Worm (Caenorhabditis elegans) whole organism, mixed stage, embryonic: ENCODE data around the gene spsb-1.

Source experiments
- M03D4.4 ChIP-seq: sonication (generic microtip); optimal IDR thresholded peaks from 2 replicates; lab custom pipeline; 2017; ENCODE audit warnings: mild to moderate bottlenecking, missing genetic modification characterization, missing compliant biosample characterization
- blmp-1 ChIP-seq: fragments of 150-350 bp; optimal IDR thresholded peaks from 2 replicates; lab custom pipeline; 2014; ENCODE audit warnings: missing biosample characterization, missing genetic modification characterization
- ceh-39 ChIP-seq: fragments of 150-350 bp; optimal IDR thresholded peaks from 2 replicates; lab custom pipeline; 2014; ENCODE audit warnings: missing biosample characterization, missing genetic modification characterization
- ceh-43 ChIP-seq: fragments of 200-800 bp; sonication (Bioruptor generic); optimal IDR thresholded peaks from 2 replicates; lab custom pipeline; 2018; ENCODE audit warnings: mild to moderate bottlenecking, missing genetic modification characterization, moderate library complexity, missing compliant biosample characterization
- ceh-83 ChIP-seq: fragments of 200-800 bp; sonication (Bioruptor generic); optimal IDR thresholded peaks from 2 replicates; lab custom pipeline; 2018; ENCODE audit warnings: mild to moderate bottlenecking, missing genetic modification characterization, missing compliant biosample characterization
- ces-1 ChIP-seq: fragments of 150-350 bp; optimal IDR thresholded peaks from 2 replicates; lab custom pipeline; 2014; ENCODE audit warnings: missing biosample characterization, missing genetic modification reagents, missing genetic modification characterization
- drap-1 ChIP-seq: fragments of 200-800 bp; sonication (Bioruptor generic); optimal IDR thresholded peaks from 3 replicates; lab custom pipeline; 2018; ENCODE audit warnings: mild to moderate bottlenecking, missing genetic modification characterization, missing compliant biosample characterization
- elt-1 ChIP-seq: sonication (generic microtip); optimal IDR thresholded peaks from 2 replicates; lab custom pipeline; 2017; ENCODE audit warnings: missing genetic modification characterization, mild to moderate bottlenecking, missing compliant biosample characterization, antibody characterized with exemption, moderate library complexity, borderline replicate concordance; ENCODE audit not compliant: insufficient read depth
- elt-3 ChIP-seq: fragments of 150-350 bp; optimal IDR thresholded peaks from 2 replicates; lab custom pipeline; 2014; ENCODE audit warnings: missing biosample characterization, missing genetic modification characterization
- flh-1 ChIP-seq: fragments of 200-800 bp; sonication (Bioruptor generic); optimal IDR thresholded peaks from 2 replicates; lab custom pipeline; 2018; ENCODE audit warnings: mild to moderate bottlenecking, missing genetic modification characterization, moderate library complexity, missing compliant biosample characterization
- ham-2 ChIP-seq: fragments of 200-800 bp; sonication (Bioruptor generic); optimal IDR thresholded peaks from 2 replicates; lab custom pipeline; 2018; ENCODE audit warnings: mild to moderate bottlenecking, missing genetic modification characterization, missing compliant biosample characterization
- hlh-1 ChIP-seq: fragments of 150-350 bp; optimal IDR thresholded peaks from 2 replicates; lab custom pipeline; 2014; ENCODE audit warnings: missing biosample characterization, missing genetic modification reagents, missing genetic modification characterization
- lin-13 ChIP-seq: fragments of 150-350 bp; optimal IDR thresholded peaks from 2 replicates; lab custom pipeline; 2014; ENCODE audit warnings: missing biosample characterization, missing genetic modification characterization
- lin-32 ChIP-seq: fragments of 200-800 bp; sonication (Bioruptor generic); optimal IDR thresholded peaks from 2 replicates; lab custom pipeline; 2018; ENCODE audit warnings: mild to moderate bottlenecking, missing genetic modification characterization, missing compliant biosample characterization
- lsy-2 ChIP-seq: fragments of 150-350 bp; optimal IDR thresholded peaks from 2 replicates; lab custom pipeline; 2014; ENCODE audit warnings: missing biosample characterization, missing genetic modification characterization
- mab-5 ChIP-seq: fragments of 150-350 bp; optimal IDR thresholded peaks from 2 replicates; lab custom pipeline; 2014; ENCODE audit warnings: missing biosample characterization, missing genetic modification characterization
- mep-1 ChIP-seq: fragments of 150-350 bp; optimal IDR thresholded peaks from 2 replicates; lab custom pipeline; 2017; ENCODE audit warnings: missing biosample characterization, missing genetic modification reagents, missing genetic modification characterization, inconsistent platforms
- mls-2 ChIP-seq: sonication (generic microtip); optimal IDR thresholded peaks from 2 replicates; lab custom pipeline; 2016; ENCODE audit warnings: mild to moderate bottlenecking, missing genetic modification characterization, moderate library complexity, missing compliant biosample characterization
- nhr-12 ChIP-seq: fragments of 150-350 bp; optimal IDR thresholded peaks from 2 replicates; lab custom pipeline; 2014; ENCODE audit warnings: missing biosample characterization, missing genetic modification characterization
- nhr-2 ChIP-seq: fragments of 150-350 bp; optimal IDR thresholded peaks from 2 replicates; lab custom pipeline; 2014; ENCODE audit warnings: missing biosample characterization, missing genetic modification characterization
- nhr-237 ChIP-seq: fragments of 150-350 bp; optimal IDR thresholded peaks from 2 replicates; lab custom pipeline; 2014; ENCODE audit warnings: missing biosample characterization, missing genetic modification characterization
- nhr-28 ChIP-seq: fragments of 150-350 bp; optimal IDR thresholded peaks from 2 replicates; lab custom pipeline; 2014; ENCODE audit warnings: missing biosample characterization, missing genetic modification characterization
- nhr-76 ChIP-seq: sonication (generic microtip); optimal IDR thresholded peaks from 2 replicates; lab custom pipeline; 2017; ENCODE audit warnings: missing biosample characterization, missing genetic modification characterization
- pha-4 ChIP-seq: fragments of 150-350 bp; optimal IDR thresholded peaks from 2 replicates; lab custom pipeline; 2018; ENCODE audit warnings: missing biosample characterization, missing genetic modification reagents, missing genetic modification characterization
- sem-2 ChIP-seq: fragments of 200-800 bp; sonication (Bioruptor generic); optimal IDR thresholded peaks from 2 replicates; lab custom pipeline; 2018; ENCODE audit warnings: mild to moderate bottlenecking, missing genetic modification characterization, missing compliant biosample characterization
- snpc-4 ChIP-seq: fragments of 150-350 bp; optimal IDR thresholded peaks from 2 replicates; lab custom pipeline; 2014; ENCODE audit warnings: missing biosample characterization, missing genetic modification characterization
- tbx-8 ChIP-seq: fragments of 200-800 bp; sonication (Bioruptor generic); optimal IDR thresholded peaks from 2 replicates; lab custom pipeline; 2018; ENCODE audit warnings: mild to moderate bottlenecking, missing genetic modification characterization, moderate library complexity, missing compliant biosample characterization
- unc-120 ChIP-seq: sonication (generic microtip); optimal IDR thresholded peaks from 2 replicates; lab custom pipeline; 2017; ENCODE audit warnings: missing genetic modification characterization, missing compliant biosample characterization; ENCODE audit not compliant: poor library complexity, severe bottlenecking
- unc-62 ChIP-seq: fragments of 150-350 bp; optimal IDR thresholded peaks from 2 replicates; lab custom pipeline; 2014; ENCODE audit warnings: missing biosample characterization, missing genetic modification reagents, missing genetic modification characterization
- zip-8 ChIP-seq: fragments of 150-350 bp; optimal IDR thresholded peaks from 2 replicates; lab custom pipeline; 2014; ENCODE audit warnings: missing biosample characterization, missing genetic modification characterization
- ztf-11 ChIP-seq: fragments of 150-350 bp; optimal IDR thresholded peaks from 2 replicates; lab custom pipeline; 2014; ENCODE audit warnings: missing biosample characterization, missing genetic modification characterization

Gene spsb-1

DNA sequence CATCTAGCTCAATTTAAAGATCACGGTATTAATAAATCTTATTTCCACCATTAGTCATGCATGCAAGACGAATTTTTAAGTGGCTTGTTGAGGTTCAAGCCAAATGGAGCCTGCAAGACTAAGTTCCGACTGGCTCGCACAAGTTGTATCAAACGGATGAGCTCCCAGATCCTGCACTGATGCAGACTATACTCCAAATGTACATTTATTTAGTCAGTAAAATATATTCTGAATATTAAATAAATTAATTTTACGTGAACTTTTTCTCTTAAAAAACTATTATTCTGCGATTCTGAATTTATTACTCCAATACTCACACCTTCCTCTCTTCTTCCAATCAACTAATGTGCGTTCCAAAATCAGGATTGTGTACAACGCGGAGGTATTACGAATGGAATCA lies 20.9 kb upstream of the spsb-1 start, which contains the start of gene Y53F4B.36:
Y53F4B.36 (plus strand) TSS at position 301 of the 400 bp plus-strand sequence.
- TF ChIP-seq tbx-8 (GFP tag; lab: Kevin White, UChicago) (no peak), ces-1 (GFP tag; lab: Kevin White, UChicago) (no peak), unc-120 (tag; lab: Kevin White, UChicago) (no peak), nhr-2 (tag; lab: Kevin White, UChicago) (no peak), ham-2 (GFP tag; lab: Kevin White, UChicago) (no peak), ceh-83 (GFP tag; lab: Kevin White, UChicago) (no peak), nhr-237 (tag; lab: Kevin White, UChicago) (no peak), lin-13 (tag; lab: Kevin White, UChicago) (no peak), mep-1 (tag; lab: Kevin White, UChicago) (no peak), elt-1 (no peak), drap-1 (GFP tag; lab: Kevin White, UChicago) (no peak), nhr-28 (tag; lab: Kevin White, UChicago) (no peak), snpc-4 (tag; lab: Kevin White, UChicago) (no peak), ztf-11 (tag; lab: Kevin White, UChicago) (no peak), mls-2 (no peak), flh-1 (GFP tag; lab: Kevin White, UChicago) (no peak), nhr-76 (no peak), sem-2 (GFP tag; lab: Kevin White, UChicago) (no peak)

DNA sequence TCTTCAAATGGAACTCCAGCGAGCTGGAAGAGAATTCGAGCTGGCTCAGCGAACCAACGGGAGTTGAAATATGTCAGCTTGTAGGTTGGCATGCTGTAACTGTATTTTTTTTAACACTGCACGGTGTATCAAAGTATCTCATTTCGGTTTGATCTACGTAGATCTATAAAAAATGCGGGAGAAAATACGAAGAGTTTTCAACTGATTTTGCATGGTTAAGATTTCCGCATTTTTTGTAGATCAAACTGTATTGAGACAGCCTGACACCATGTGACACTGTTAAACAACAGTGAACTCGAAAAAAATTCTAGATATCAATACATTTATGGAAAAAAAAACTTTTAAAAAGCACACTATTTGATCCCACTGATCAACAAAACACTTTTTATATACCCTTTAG lies 18.0 kb upstream of the spsb-1 start, which contains the start of gene gst-32:
gst-32 (minus strand) TSS at position 101 of the 400 bp plus-strand sequence.
- TF ChIP-seq elt-3 (tag; lab: Kevin White, UChicago), result no peak
- TF ChIP-seq lsy-2 (tag; lab: Kevin White, UChicago), result no peak
- no peak for TF ChIP-seq blmp-1 (tag; lab: Kevin White, UChicago)
- no peak for TF ChIP-seq ceh-39
- TF ChIP-seq mep-1 (tag; lab: Kevin White, UChicago), result no peak
- TF ChIP-seq unc-120 (tag; lab: Kevin White, UChicago), result no peak
- TF ChIP-seq pha-4, result no peak
- TF ChIP-seq nhr-28 (tag; lab: Kevin White, UChicago), result no peak
- no peak for TF ChIP-seq elt-1
- TF ChIP-seq ceh-83 (GFP tag; lab: Kevin White, UChicago), result no peak
- TF ChIP-seq lin-32 (GFP tag; lab: Kevin White, UChicago), result no peak
- no peak for TF ChIP-seq sem-2 (GFP tag; lab: Kevin White, UChicago)
- TF ChIP-seq tbx-8 (GFP tag; lab: Kevin White, UChicago), result no peak
- no peak for TF ChIP-seq snpc-4 (tag; lab: Kevin White, UChicago)
- TF ChIP-seq nhr-12 (tag; lab: Kevin White, UChicago), result no peak

DNA sequence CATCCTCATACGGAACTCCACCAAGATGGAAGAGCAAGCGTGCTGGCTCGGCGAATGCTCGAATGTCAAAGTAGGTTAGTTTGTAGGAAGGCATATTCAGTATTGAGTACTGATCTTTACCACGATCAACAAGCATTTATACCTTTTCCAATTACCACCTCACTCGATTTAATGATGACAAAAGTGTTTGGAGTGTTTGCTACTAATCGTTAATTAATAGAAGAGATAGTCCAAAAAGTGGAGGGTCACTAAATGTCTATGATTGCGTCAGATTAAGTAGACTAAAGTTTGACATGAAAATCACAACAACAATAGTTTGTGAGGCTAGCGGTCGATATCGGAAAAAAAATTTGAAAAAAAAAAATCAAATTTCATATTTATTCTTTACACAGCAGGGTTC lies 13.4 kb upstream of the spsb-1 start, which contains the start of gene gst-34:
gst-34 (minus strand) TSS at position 101 of the 400 bp plus-strand sequence.
- TF ChIP-seq tbx-8 (GFP tag; lab: Kevin White, UChicago), result no peak
- TF ChIP-seq lsy-2 (tag; lab: Kevin White, UChicago), result no peak
- TF ChIP-seq blmp-1 (tag; lab: Kevin White, UChicago), result no peak
- TF ChIP-seq ceh-43 (GFP tag; lab: Kevin White, UChicago), result no peak
- no peak for TF ChIP-seq hlh-1 (tag; lab: Kevin White, UChicago)
- no peak for TF ChIP-seq M03D4.4 (tag; lab: Kevin White, UChicago)
- no peak for TF ChIP-seq zip-8 (tag; lab: Kevin White, UChicago)
- no peak for TF ChIP-seq ceh-39
- no peak for TF ChIP-seq nhr-76
- no peak for TF ChIP-seq nhr-237 (tag; lab: Kevin White, UChicago)
- TF ChIP-seq elt-3 (tag; lab: Kevin White, UChicago), result no peak
- TF ChIP-seq unc-62 (GFP tag; lab: Kevin White, UChicago), result no peak
- no peak for TF ChIP-seq ceh-83 (GFP tag; lab: Kevin White, UChicago)
- TF ChIP-seq mab-5 (tag; lab: Kevin White, UChicago), result no peak
- no peak for TF ChIP-seq mls-2
- no peak for TF ChIP-seq nhr-28 (tag; lab: Kevin White, UChicago)
- TF ChIP-seq, all 35 proteins: peak for 0

ce11 chrII:15185289-15185688 lies 11.2 kb upstream of the spsb-1 start, which contains the start of gene gst-35:
Gene gst-35, minus strand, starts transcription at chrII:15185389.
- no peak for TF ChIP-seq mls-2
- no peak for TF ChIP-seq elt-3 (tag; lab: Kevin White, UChicago)
- no peak for TF ChIP-seq zip-8 (tag; lab: Kevin White, UChicago)
- TF ChIP-seq lsy-2 (tag; lab: Kevin White, UChicago), result no peak
- no peak for TF ChIP-seq nhr-12 (tag; lab: Kevin White, UChicago)
- TF ChIP-seq nhr-237 (tag; lab: Kevin White, UChicago), result no peak
- TF ChIP-seq sem-2 (GFP tag; lab: Kevin White, UChicago), result no peak
